Worm (Caenorhabditis elegans): ENCODE data around the gene Y50D7A.8.

The Y50D7A.8 gene

DNA sequence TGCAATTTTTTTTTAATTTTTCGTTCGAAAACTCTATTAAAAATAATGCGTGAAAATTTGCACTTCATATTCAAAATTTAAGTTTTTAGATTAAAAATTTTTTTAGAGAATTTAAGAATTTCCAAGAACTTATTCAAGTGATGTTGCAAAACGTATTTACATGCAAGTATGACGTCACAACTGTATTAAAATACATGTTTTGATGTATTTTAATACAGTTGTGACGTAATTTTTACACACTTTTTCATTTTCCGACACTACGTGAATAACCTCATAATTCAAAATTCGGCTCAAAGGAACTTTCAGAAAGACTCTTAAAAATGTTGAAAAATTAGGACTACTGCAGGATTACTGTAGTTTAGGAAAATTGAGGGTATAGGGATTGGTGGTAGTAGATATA, 15.1 kb upstream of the Y50D7A.8 start:
- no peak for TF ChIP-seq elt-3 (tag; optimal IDR thresholded peaks at IDR 0.05)
- TF ChIP-seq nhr-10 (tag; optimal IDR thresholded peaks at IDR 0.05), result no peak
- TF ChIP-seq nhr-129 (tag; optimal IDR thresholded peaks at IDR 0.05), result no peak
- TF ChIP-seq nhr-77 (tag; optimal IDR thresholded peaks at IDR 0.05), result no peak
- no peak for TF ChIP-seq lin-11 (tag; optimal IDR thresholded peaks at IDR 0.05)
- no peak for TF ChIP-seq F13H6.1 (tag; optimal IDR thresholded peaks at IDR 0.05)
- TF ChIP-seq zag-1 (tag; optimal IDR thresholded peaks at IDR 0.05), result no peak
- TF ChIP-seq gmeb-1 (tag; optimal IDR thresholded peaks at IDR 0.05), result no peak
- no peak for TF ChIP-seq nhr-25 (tag; optimal IDR thresholded peaks at IDR 0.05)
- no peak for TF ChIP-seq nhr-11 (tag; optimal IDR thresholded peaks at IDR 0.05)
- TF ChIP-seq lsy-2 (tag; optimal IDR thresholded peaks at IDR 0.05), result no peak

DNA sequence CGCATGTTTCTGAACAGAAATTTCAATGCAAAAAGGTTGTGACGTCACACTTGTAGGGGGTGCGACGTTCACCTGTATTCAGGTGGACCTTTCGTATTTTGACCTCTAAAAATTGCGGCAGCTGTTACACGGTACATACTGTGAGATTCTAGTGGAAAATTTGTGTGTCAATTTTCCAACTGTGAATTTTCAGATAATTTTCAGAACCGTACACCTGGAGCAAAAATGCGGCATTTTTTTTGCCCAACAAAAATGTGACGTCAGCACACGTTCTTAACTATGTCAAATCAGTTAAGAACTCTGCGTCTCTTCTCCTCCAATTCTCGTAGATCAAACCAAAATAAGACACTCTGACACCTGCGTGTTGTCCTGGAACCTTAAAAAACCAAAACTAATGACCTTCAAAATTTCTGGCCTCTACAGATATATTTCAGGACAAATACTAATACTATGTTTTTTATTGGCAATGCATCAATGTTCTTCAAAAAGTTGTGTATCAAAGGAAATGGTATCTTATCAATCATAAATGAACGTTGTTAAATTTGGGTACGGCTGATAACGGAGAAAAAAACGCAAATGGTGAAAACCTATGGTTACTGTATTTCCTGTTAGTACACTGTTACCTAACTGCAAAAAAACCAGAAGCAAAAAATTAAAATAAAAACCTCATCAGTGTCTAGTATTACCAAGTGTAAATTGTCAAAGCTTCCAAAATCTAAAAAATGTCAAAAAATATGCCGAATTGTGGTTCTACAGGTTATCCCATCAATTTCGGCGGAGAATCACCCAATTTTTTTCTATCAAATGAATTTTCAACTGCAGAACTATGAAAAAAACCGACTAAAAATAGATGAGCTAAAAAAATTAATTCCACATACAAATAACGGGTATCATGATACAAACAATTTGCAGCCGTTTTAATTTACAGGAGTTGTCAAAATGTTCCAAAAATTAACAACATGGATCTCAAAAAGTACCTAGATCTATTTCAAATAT, 14.2 kb upstream of the Y50D7A.8 start:
- no peak for TF ChIP-seq peb-1 (tag; optimal IDR thresholded peaks at IDR 0.05)
- TF ChIP-seq fos-1 (tag; optimal IDR thresholded peaks at IDR 0.05), result peak; percentile 20

DNA sequence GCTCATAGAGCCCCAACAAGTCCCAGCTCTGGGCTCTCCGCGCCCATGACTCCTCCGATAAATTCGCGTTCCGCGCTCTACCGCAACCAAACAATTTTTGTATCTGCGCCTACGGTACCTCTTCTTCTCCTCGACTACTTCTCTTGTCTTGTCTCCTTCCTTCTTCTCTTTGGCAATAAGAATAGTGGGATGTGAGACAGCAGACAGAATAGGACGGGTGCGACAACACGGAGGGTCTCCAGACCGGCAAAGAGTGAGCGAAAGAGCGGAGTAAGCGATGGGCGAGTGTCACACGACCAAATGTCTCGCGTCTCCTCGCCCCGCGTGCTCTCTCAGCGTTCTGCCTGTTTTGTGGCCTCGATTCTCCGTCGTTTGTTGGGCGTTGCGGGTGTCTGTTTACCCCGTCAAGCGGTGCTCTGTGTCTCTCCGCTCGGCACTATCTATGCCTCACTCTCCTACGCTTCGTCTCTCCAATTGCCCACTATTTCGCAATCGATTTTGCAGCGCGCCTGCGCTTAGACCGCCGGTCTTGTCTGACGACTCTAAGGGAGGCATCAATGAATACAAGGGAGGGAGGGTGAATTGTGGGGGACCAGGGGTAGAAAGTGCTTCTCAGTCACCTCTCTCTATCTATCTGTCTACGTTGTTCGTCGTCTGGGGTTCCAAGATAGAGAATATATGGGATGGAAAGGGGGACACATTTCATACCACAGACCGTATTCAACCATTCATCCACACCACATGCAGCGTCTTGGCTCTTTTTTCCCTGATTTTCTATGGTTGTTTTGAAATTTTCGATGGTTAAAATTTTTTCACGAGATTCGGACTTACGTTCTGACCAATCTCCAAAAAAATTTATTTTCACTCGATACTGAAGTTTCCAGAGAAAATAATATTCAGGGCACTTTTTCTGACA, 11.8 kb upstream of the Y50D7A.8 start, which contains the start of gene gei-4:
gei-4 (minus strand) TSS at position 256 of the 916 bp plus-strand sequence.
- TF ChIP-seq sma-9 (GFP tag; optimal IDR thresholded peaks at IDR 0.05), result peak; percentile 50
- no peak for TF ChIP-seq sma-9 (tag; optimal IDR thresholded peaks at IDR 0.05)
- peak; percentile 68 for TF ChIP-seq unc-55 (GFP tag; optimal IDR thresholded peaks at IDR 0.05)
- peak; percentile 63 for TF ChIP-seq nhr-237 (tag; optimal IDR thresholded peaks at IDR 0.05)
- peak; percentile 88 for TF ChIP-seq nhr-25 (tag; optimal IDR thresholded peaks at IDR 0.05)
- peak; percentile 88 for TF ChIP-seq nhr-21 (tag; optimal IDR thresholded peaks at IDR 0.05)
- no peak for TF ChIP-seq nhr-10 (tag; optimal IDR thresholded peaks at IDR 0.05)
- TF ChIP-seq sma-3 (GFP tag; optimal IDR thresholded peaks at IDR 0.05), result peak; percentile 86
- peak; percentile 87 for TF ChIP-seq nhr-129 (tag; optimal IDR thresholded peaks at IDR 0.05)
- TF ChIP-seq skn-1 (tag; optimal IDR thresholded peaks at IDR 0.05), result no peak
- TF ChIP-seq ceh-82 (tag; optimal IDR thresholded peaks at IDR 0.05), result peak; percentile 43
- no peak for TF ChIP-seq lin-39 (tag; optimal IDR thresholded peaks at IDR 0.05)
- peak; percentile 55 for TF ChIP-seq fos-1 (tag; optimal IDR thresholded peaks at IDR 0.05)
- TF ChIP-seq crh-2 (tag; optimal IDR thresholded peaks at IDR 0.05), result peak; percentile 90
- TF ChIP-seq lin-13 (GFP tag; optimal IDR thresholded peaks at IDR 0.05), result peak; percentile 65
- peak; percentile 65 for TF ChIP-seq gmeb-1 (tag; optimal IDR thresholded peaks at IDR 0.05)
- TF ChIP-seq unc-39 (tag; optimal IDR thresholded peaks at IDR 0.05), result no peak
- TF ChIP-seq nhr-6 (tag; optimal IDR thresholded peaks at IDR 0.05), result peak; percentile 16
- TF ChIP-seq ztf-4 (tag; optimal IDR thresholded peaks at IDR 0.05), result peak; percentile 89
- TF ChIP-seq lsy-2 (tag; optimal IDR thresholded peaks at IDR 0.05), result peak; percentile 66 to 83
- TF ChIP-seq dmd-4 (tag; optimal IDR thresholded peaks at IDR 0.05), result no peak
- TF ChIP-seq mab-5 (tag; optimal IDR thresholded peaks at IDR 0.05), result peak; percentile 86
- peak; percentile 78 for TF ChIP-seq ama-1 (optimal IDR thresholded peaks at IDR 0.05)
- TF ChIP-seq nhr-11 (tag; optimal IDR thresholded peaks at IDR 0.05), result no peak
- peak; percentile 8 for TF ChIP-seq blmp-1 (tag; optimal IDR thresholded peaks at IDR 0.05; ENCODE audit: insufficient read depth)
- TF ChIP-seq ztf-11 (tag; optimal IDR thresholded peaks at IDR 0.05), result no peak
- TF ChIP-seq egl-27 (tag; optimal IDR thresholded peaks at IDR 0.05), result peak; percentile 75
- no peak for TF ChIP-seq nhr-77 (tag; optimal IDR thresholded peaks at IDR 0.05)
- TF ChIP-seq sem-4 (tag; optimal IDR thresholded peaks at IDR 0.05), result peak; percentile 65
- TF ChIP-seq ZK546.5 (tag; optimal IDR thresholded peaks at IDR 0.05), result no peak
- TF ChIP-seq elt-3 (tag; optimal IDR thresholded peaks at IDR 0.05), result no peak
- peak; percentile 8 to 73 for TF ChIP-seq mdl-1 (tag; optimal IDR thresholded peaks at IDR 0.05)
- TF ChIP-seq mbf-1 (tag; optimal IDR thresholded peaks at IDR 0.05), result no peak
- TF ChIP-seq F13H6.1 (tag; optimal IDR thresholded peaks at IDR 0.05), result peak; percentile 93
- TF ChIP-seq elt-1 (tag; optimal IDR thresholded peaks at IDR 0.05), result no peak
- peak; percentile 91 for TF ChIP-seq C34F6.9 (tag; optimal IDR thresholded peaks at IDR 0.05)
- TF ChIP-seq ztf-1 (GFP tag; conservative IDR thresholded peaks at IDR 0.05), result no peak
- TF ChIP-seq lin-11 (tag; optimal IDR thresholded peaks at IDR 0.05), result peak; percentile 78
- TF ChIP-seq unc-62 (GFP tag; optimal IDR thresholded peaks at IDR 0.05), result no peak
- TF ChIP-seq ceh-16 (tag; optimal IDR thresholded peaks at IDR 0.05), result peak; percentile 37
- peak; percentile 67 for TF ChIP-seq zag-1 (tag; optimal IDR thresholded peaks at IDR 0.05)
- TF ChIP-seq R02D3.7 (tag; optimal IDR thresholded peaks at IDR 0.05), result no peak
- TF ChIP-seq snpc-4 (tag; optimal IDR thresholded peaks at IDR 0.05), result peak; percentile 56
- peak; percentile 76 for TF ChIP-seq Y55F3AM.14 (GFP tag; optimal IDR thresholded peaks at IDR 0.05)
